Worm (Caenorhabditis elegans) whole organism, L4 larva: ENCODE measurements around the gene ncx-7.

Experiments
- D1046.2 ChIP-seq: fragments of 200-800 bp; sonication (Bioruptor generic); IDR thresholded peaks from 2 replicates; pipeline ENCODE4 v1.3.6; 2022; ENCODE audit warnings: missing genetic modification characterization, missing compliant biosample characterization
- F37D6.2 ChIP-seq: sonication (generic microtip); optimal IDR thresholded peaks from 2 replicates; lab custom pipeline; 2016; ENCODE audit warnings: mild to moderate bottlenecking, missing genetic modification characterization, missing compliant biosample characterization
- F49E8.2 ChIP-seq: sonication (generic microtip); optimal IDR thresholded peaks from 2 replicates; lab custom pipeline; 2016; ENCODE audit warnings: missing compliant biosample characterization, mild to moderate bottlenecking, missing genetic modification characterization, borderline replicate concordance
- Y105C5A.15 ChIP-seq: fragments of 200-800 bp; sonication (Bioruptor generic); IDR thresholded peaks from 2 replicates; pipeline ENCODE4 v1.3.6; 2022; ENCODE audit warnings: missing genetic modification characterization, missing compliant biosample characterization
- Y75B8A.6 ChIP-seq: fragments of 200-800 bp; sonication (Bioruptor generic); IDR thresholded peaks from 2 replicates; pipeline ENCODE4 v1.3.6; 2022; ENCODE audit warnings: missing genetic modification reagents, missing genetic modification characterization, missing compliant biosample characterization
- aha-1 ChIP-seq: fragments of 150-350 bp; peaks from one replicate; lab custom pipeline; 2014; ENCODE audit warnings: missing biosample characterization, missing genetic modification characterization
- ama-1 ChIP-seq: fragments of 150-350 bp; optimal IDR thresholded peaks from 2 replicates; lab custom pipeline; 2014; ENCODE audit warnings: inconsistent platforms, mixed read lengths
- arid-1 ChIP-seq: fragments of 200-800 bp; sonication (Bioruptor generic); conservative IDR thresholded peaks from 2 replicates; pipeline ENCODE4 v1.3.6; 2022; ENCODE audit warnings: missing genetic modification reagents, missing genetic modification characterization, missing compliant biosample characterization
- ceh-20 ChIP-seq: fragments of 200-800 bp; sonication (Bioruptor generic); IDR thresholded peaks from 2 replicates; pipeline ENCODE4 v1.3.6; 2022; ENCODE audit warnings: missing genetic modification reagents, missing genetic modification characterization, missing compliant biosample characterization
- ceh-44 ChIP-seq: fragments of 200-800 bp; sonication (Bioruptor generic); IDR thresholded peaks from 2 replicates; pipeline ENCODE4 v1.3.6; 2022; ENCODE audit warnings: missing genetic modification reagents, missing genetic modification characterization, missing compliant biosample characterization
- ceh-82 ChIP-seq: sonication (generic microtip); optimal IDR thresholded peaks from 2 replicates; lab custom pipeline; 2017; ENCODE audit warnings: missing biosample characterization, missing genetic modification characterization
- daf-12 ChIP-seq: fragments of 150-350 bp; optimal IDR thresholded peaks from 2 replicates; lab custom pipeline; 2014; ENCODE audit warnings: missing biosample characterization, missing genetic modification reagents, missing genetic modification characterization
- daf-16 ChIP-seq, 3 experiments: sonication (generic microtip); optimal IDR thresholded peaks; 2 replicates each; lab custom pipeline; 2016 to 2017; ENCODE audit warnings: missing genetic modification characterization in 3 of 3, missing genetic modification reagents in 3 of 3, mild to moderate bottlenecking in 2 of 3, missing compliant biosample characterization in 2 of 3, missing biosample characterization in 1 of 3, moderate library complexity in 1 of 3
- daf-8 ChIP-seq: fragments of 200-800 bp; sonication (Bioruptor generic); IDR thresholded peaks from 2 replicates; pipeline ENCODE4 v1.3.6; 2022; ENCODE audit warnings: missing genetic modification characterization, missing compliant biosample characterization
- dpl-1 ChIP-seq: fragments of 150-350 bp; optimal IDR thresholded peaks from 2 replicates; lab custom pipeline; 2014; ENCODE audit warnings: missing biosample characterization, missing genetic modification reagents, missing genetic modification characterization
- duxl-1 ChIP-seq: sonication (generic microtip); optimal IDR thresholded peaks from 2 replicates; lab custom pipeline; 2016; ENCODE audit warnings: mild to moderate bottlenecking, missing genetic modification characterization, moderate library complexity, missing compliant biosample characterization; ENCODE audit not compliant: poor library complexity
- egl-27 ChIP-seq: sonication (generic microtip); optimal IDR thresholded peaks from 3 replicates; lab custom pipeline; 2017; ENCODE audit warnings: missing biosample characterization, missing genetic modification reagents, missing genetic modification characterization
- fkh-10 ChIP-seq: fragments of 150-350 bp; optimal IDR thresholded peaks from 2 replicates; lab custom pipeline; 2014; ENCODE audit warnings: missing biosample characterization, missing genetic modification reagents, missing genetic modification characterization
- gei-8 ChIP-seq: fragments of 200-800 bp; sonication (Bioruptor generic); optimal IDR thresholded peaks from 2 replicates; lab custom pipeline; 2018; ENCODE audit warnings: mild to moderate bottlenecking, missing genetic modification characterization, missing compliant biosample characterization
- hif-1 ChIP-seq, 2 experiments: sonication (generic microtip); optimal IDR thresholded peaks; 2 replicates each; lab custom pipeline; 2016 to 2017; ENCODE audit warnings: missing compliant biosample characterization in 2 of 2, missing genetic modification characterization in 2 of 2, missing genetic modification reagents in 2 of 2, missing genotype in 2 of 2, mild to moderate bottlenecking in 1 of 2
- hlh-11 ChIP-seq: fragments of 200-800 bp; sonication (Bioruptor generic); optimal IDR thresholded peaks from 2 replicates; lab custom pipeline; 2018; ENCODE audit warnings: mild to moderate bottlenecking, missing genetic modification characterization, missing compliant biosample characterization
- hlh-30 ChIP-seq: sonication (generic microtip); optimal IDR thresholded peaks from 2 replicates; lab custom pipeline; 2017; ENCODE audit warnings: antibody characterized with exemption, mild to moderate bottlenecking, missing genetic modification characterization, missing compliant biosample characterization; ENCODE audit not compliant: insufficient read depth
- lim-7 ChIP-seq: fragments of 200-800 bp; sonication (Bioruptor generic); IDR thresholded peaks from 2 replicates; pipeline ENCODE4 v1.3.6; 2022; ENCODE audit warnings: missing genetic modification characterization, missing compliant biosample characterization
- lin-15B ChIP-seq: fragments of 150-350 bp; sonication (generic microtip); optimal IDR thresholded peaks from 3 replicates; lab custom pipeline; 2014; ENCODE audit warnings: missing biosample characterization, missing genetic modification characterization
- lin-39 ChIP-seq: fragments of 150-350 bp; optimal IDR thresholded peaks from 2 replicates; lab custom pipeline; 2014; ENCODE audit warnings: missing biosample characterization, missing genetic modification reagents, missing genetic modification characterization
- lsy-2 ChIP-seq, 2 experiments: fragments of 150-350 bp in 1 of 2; sonication (generic microtip) in 1 of 2; optimal IDR thresholded peaks; 2 replicates each; lab custom pipeline; 2014 to 2017; ENCODE audit warnings: missing biosample characterization in 2 of 2, missing genetic modification characterization in 2 of 2
- mdt-29 ChIP-seq: fragments of 200-800 bp; sonication (Bioruptor generic); IDR thresholded peaks from 2 replicates; pipeline ENCODE4 v1.3.6; 2022; ENCODE audit warnings: missing genetic modification reagents, missing genetic modification characterization, missing compliant biosample characterization
- mep-1 ChIP-seq: fragments of 150-350 bp; sonication (generic microtip); optimal IDR thresholded peaks from 3 replicates; lab custom pipeline; 2014; ENCODE audit warnings: missing biosample characterization, missing genetic modification characterization
- mes-2 ChIP-seq: sonication (generic microtip); optimal IDR thresholded peaks from 2 replicates; lab custom pipeline; 2016; ENCODE audit warnings: missing genotype, mild to moderate bottlenecking, missing genetic modification characterization, missing compliant biosample characterization; ENCODE audit not compliant: poor library complexity, severe bottlenecking
- mxl-3 ChIP-seq: fragments of 200-800 bp; sonication (Bioruptor generic); optimal IDR thresholded peaks from 2 replicates; lab custom pipeline; 2018; ENCODE audit warnings: mild to moderate bottlenecking, missing genetic modification characterization, missing compliant biosample characterization
- nhr-10 ChIP-seq: fragments of 150-350 bp; optimal IDR thresholded peaks from 2 replicates; lab custom pipeline; 2014; ENCODE audit warnings: missing biosample characterization, missing genetic modification characterization
- nhr-102 ChIP-seq: sonication (generic microtip); optimal IDR thresholded peaks from 2 replicates; lab custom pipeline; 2016; ENCODE audit warnings: mild to moderate bottlenecking, missing genetic modification characterization, moderate library complexity, missing compliant biosample characterization
- nhr-111 ChIP-seq: fragments of 200-800 bp; sonication (Bioruptor generic); optimal IDR thresholded peaks from 2 replicates; lab custom pipeline; 2018; ENCODE audit warnings: mild to moderate bottlenecking, missing genetic modification characterization, missing compliant biosample characterization
- nhr-28 ChIP-seq: fragments of 150-350 bp; optimal IDR thresholded peaks from 2 replicates; lab custom pipeline; 2014; ENCODE audit warnings: missing biosample characterization, missing genetic modification characterization
- nhr-41 ChIP-seq: fragments of 200-800 bp; sonication (Bioruptor generic); IDR thresholded peaks from 2 replicates; pipeline ENCODE4 v1.3.6; 2022; ENCODE audit warnings: missing genetic modification reagents, missing genetic modification characterization, missing compliant biosample characterization
- nhr-42 ChIP-seq: fragments of 200-800 bp; sonication (Bioruptor generic); IDR thresholded peaks from 2 replicates; pipeline ENCODE4 v1.3.6; 2022; ENCODE audit warnings: missing genetic modification characterization, missing compliant biosample characterization
- nhr-48 ChIP-seq: sonication (generic microtip); optimal IDR thresholded peaks from 2 replicates; lab custom pipeline; 2016; ENCODE audit warnings: mild to moderate bottlenecking, missing genetic modification characterization, missing compliant biosample characterization
- php-3 ChIP-seq: fragments of 200-800 bp; sonication (Bioruptor generic); IDR thresholded peaks from 2 replicates; pipeline ENCODE4 v1.3.6; 2022; ENCODE audit warnings: missing genetic modification reagents, missing genetic modification characterization, missing compliant biosample characterization
- rbr-2 ChIP-seq: sonication (generic microtip); optimal IDR thresholded peaks from 2 replicates; lab custom pipeline; 2016; ENCODE audit warnings: missing genotype, missing genetic modification characterization, missing compliant biosample characterization
- saeg-2 ChIP-seq: fragments of 200-800 bp; sonication (Bioruptor generic); IDR thresholded peaks from 2 replicates; pipeline ENCODE4 v1.3.6; 2022; ENCODE audit warnings: missing genetic modification reagents, missing genetic modification characterization, missing compliant biosample characterization
- set-16 ChIP-seq: fragments of 200-800 bp; sonication (Bioruptor generic); IDR thresholded peaks from 2 replicates; pipeline ENCODE4 v1.3.6; 2022; ENCODE audit warnings: missing genetic modification reagents, missing genetic modification characterization, missing compliant biosample characterization
- spr-1 ChIP-seq: sonication (generic microtip); optimal IDR thresholded peaks from 2 replicates; lab custom pipeline; 2016; ENCODE audit warnings: mild to moderate bottlenecking, missing genetic modification characterization, missing compliant biosample characterization
- spr-3 ChIP-seq: fragments of 200-800 bp; sonication (Bioruptor generic); optimal IDR thresholded peaks from 2 replicates; lab custom pipeline; 2018; ENCODE audit warnings: mild to moderate bottlenecking, missing genetic modification characterization, missing compliant biosample characterization
- tra-1 ChIP-seq: fragments of 200-800 bp; sonication (Bioruptor generic); IDR thresholded peaks from 2 replicates; pipeline ENCODE4 v1.3.6; 2022; ENCODE audit warnings: missing genetic modification reagents, missing genetic modification characterization, missing compliant biosample characterization
- unc-130 ChIP-seq: sonication (generic microtip); optimal IDR thresholded peaks from 2 replicates; lab custom pipeline; 2016; ENCODE audit warnings: missing genetic modification reagents, missing genetic modification characterization, missing compliant biosample characterization
- unc-62 ChIP-seq, 3 experiments: fragments of 150-350 bp in 1 of 3; sonication (generic microtip); optimal IDR thresholded peaks in 2 of 3; peaks in 1 of 3; 1 replicate in 1 of 3; 2 replicates in 2 of 3; lab custom pipeline; 2014 to 2017; ENCODE audit warnings: missing biosample characterization in 3 of 3, missing genetic modification characterization in 3 of 3, missing genetic modification reagents in 3 of 3, missing genotype in 1 of 3
- zag-1 ChIP-seq: fragments of 150-350 bp; optimal IDR thresholded peaks from 2 replicates; lab custom pipeline; 2014; ENCODE audit warnings: missing biosample characterization, missing genetic modification characterization
- zfp-2 ChIP-seq: sonication (generic microtip); optimal IDR thresholded peaks from 2 replicates; lab custom pipeline; 2016; ENCODE audit warnings: mild to moderate bottlenecking, missing genetic modification characterization, missing compliant biosample characterization
- zip-11 ChIP-seq: fragments of 200-800 bp; sonication (Bioruptor generic); IDR thresholded peaks from 2 replicates; pipeline ENCODE4 v1.3.6; 2022; ENCODE audit warnings: missing genetic modification characterization, missing compliant biosample characterization

The ncx-7 gene

ce11 chrIII:9698635-9699396 is 21.3 kb downstream of the ncx-7 start (continued):
- TF ChIP-seq mes-2 (tag; lab: Kevin White, UChicago) (peak; percentile 41), Y75B8A.6 (GFP tag; lab: Robert Waterston, UW) (no peak), rbr-2 (tag; lab: Kevin White, UChicago) (peak; percentile 35), unc-130 (GFP tag; lab: Kevin White, UChicago) (no peak), nhr-28 (tag; lab: Kevin White, UChicago) (peak; percentile 52), nhr-10 (tag; lab: Kevin White, UChicago) (no peak), nhr-41 (GFP tag; lab: Robert Waterston, UW) (no peak), tra-1 (GFP tag; lab: Robert Waterston, UW) (0 out of 2 replicates have a peak, but pooled peaks have one; percentile 40), mxl-3 (GFP tag; lab: Kevin White, UChicago) (peak; percentile 77), spr-3 (GFP tag; lab: Kevin White, UChicago) (no peak), daf-8 (GFP tag; lab: Robert Waterston, UW) (no peak), zfp-2 (tag; lab: Kevin White, UChicago) (no peak), nhr-42 (GFP tag; lab: Robert Waterston, UW) (no peak), nhr-48 (no peak), zip-11 (GFP tag; lab: Robert Waterston, UW) (no peak), ceh-20 (no peak), spr-1 (no peak), D1046.2 (GFP tag; lab: Robert Waterston, UW) (no peak), aha-1 (tag; lab: Kevin White, UChicago) (peak; percentile 80), nhr-111 (GFP tag; lab: Kevin White, UChicago) (no peak), zag-1 (tag; lab: Kevin White, UChicago) (no peak), nhr-102 (no peak), ama-1 (lab: Kevin White, UChicago) (no peak), fkh-10 (GFP tag; lab: Kevin White, UChicago) (no peak), lin-39 (no peak), php-3 (GFP tag; lab: Robert Waterston, UW) (no peak), hif-1 (tag; optimal IDR thresholded peaks at IDR 0.05; lab: Kevin White, UChicago) (no peak), hlh-11 (tag; lab: Kevin White, UChicago) (peak; percentile 58), arid-1 (GFP tag; lab: Robert Waterston, UW) (no peak), daf-16 (GFP tag; optimal IDR thresholded peaks at IDR 0.05; lab: Kevin White, UChicago) (no peak), daf-16 (tag; optimal IDR thresholded peaks at IDR 0.05; lab: Kevin White, UChicago) (no peak), lim-7 (GFP tag; lab: Robert Waterston, UW) (no peak), dpl-1 (no peak), F49E8.2 (no peak), hlh-30 (tag; lab: Kevin White, UChicago) (peak; percentile 65), unc-62 (GFP tag; optimal IDR thresholded peaks at IDR 0.05 in 1 of 2; lab: Kevin White, UChicago) (peak in 1 of 2 experiments; percentile 84), unc-62 (tag; optimal IDR thresholded peaks at IDR 0.05; lab: Kevin White, UChicago) (no peak), F37D6.2 (tag; lab: Kevin White, UChicago) (no peak), saeg-2 (GFP tag; lab: Robert Waterston, UW) (no peak), ceh-44 (no peak), mdt-29 (GFP tag; lab: Robert Waterston, UW) (no peak), duxl-1 (tag; lab: Kevin White, UChicago) (no peak), egl-27 (tag; lab: Kevin White, UChicago) (no peak), ceh-82 (tag; lab: Kevin White, UChicago) (no peak), lsy-2 (tag; optimal IDR thresholded peaks at IDR 0.05; lab: Kevin White, UChicago) (peak in 1 of 2 experiments; percentile 38), mep-1 (tag; lab: Kevin White, UChicago) (peak; percentile 34), set-16 (GFP tag; lab: Robert Waterston, UW) (no peak), lin-15B (tag; lab: Kevin White, UChicago) (no peak), Y105C5A.15 (no peak), gei-8 (GFP tag; lab: Kevin White, UChicago) (no peak), daf-12 (tag; lab: Kevin White, UChicago) (no peak)
